Fruit fly (Drosophila melanogaster): ENCODE results near the gene Lkr.

Gene Lkr

dm6 chr3L:5511959-5512358 is 17.2 kb downstream of the Lkr start (continued):
- peak; percentile 35 for TF ChIP-seq Dp (GFP tag; optimal IDR thresholded peaks at IDR 0.05)
- peak; percentile 90 for TF ChIP-seq NC2β (GFP tag; optimal IDR thresholded peaks at IDR 0.05)
- TF ChIP-seq zfh2 (GFP tag; optimal IDR thresholded peaks at IDR 0.05): peak; percentile 76
- no peak for TF ChIP-seq Scr (GFP tag; IDR thresholded peaks at IDR 0.05; ENCODE audit: partially characterized antibody)
- peak; percentile 5 for TF ChIP-seq CG15073 (GFP tag; optimal IDR thresholded peaks at IDR 0.05)
- TF ChIP-seq prd (optimal IDR thresholded peaks at IDR 0.05): no peak
- peak; percentile 64 for TF ChIP-seq prd (GFP tag; IDR thresholded peaks at IDR 0.05)
- no peak for TF ChIP-seq CG6791 (GFP tag; IDR thresholded peaks at IDR 0.05; ENCODE audit: partially characterized antibody)
- TF ChIP-seq Atf-2 (GFP tag; optimal IDR thresholded peaks at IDR 0.05): peak; percentile 68
- TF ChIP-seq CG6854 (GFP tag; optimal IDR thresholded peaks at IDR 0.05): peak; percentile 88
- TF ChIP-seq nom (GFP tag; optimal IDR thresholded peaks at IDR 0.05): no peak
- TF ChIP-seq CG11456 (GFP tag; IDR thresholded peaks at IDR 0.05): peak; percentile 91
- TF ChIP-seq Blimp-1 (GFP tag; optimal IDR thresholded peaks at IDR 0.05): peak; percentile 100
- TF ChIP-seq CG10321 (GFP tag; IDR thresholded peaks at IDR 0.05): peak; percentile 58
- peak; percentile 86 for TF ChIP-seq CG11247 (GFP tag; IDR thresholded peaks at IDR 0.05)
- TF ChIP-seq Stat92E (GFP tag; optimal IDR thresholded peaks at IDR 0.05): no peak
- peak; percentile 81 for TF ChIP-seq trh (GFP tag; optimal IDR thresholded peaks at IDR 0.05)
- TF ChIP-seq corto (GFP tag; optimal IDR thresholded peaks at IDR 0.05): no peak
- peak; percentile 93 for TF ChIP-seq sr (GFP tag; IDR thresholded peaks at IDR 0.05)
- no peak for TF ChIP-seq cad (GFP tag; optimal IDR thresholded peaks at IDR 0.05)
- peak; percentile 75 for TF ChIP-seq Jarid2 (GFP tag; optimal IDR thresholded peaks at IDR 0.05)
- TF ChIP-seq Rfx (GFP tag; IDR thresholded peaks at IDR 0.05): peak; percentile 93
- peak; percentile 91 for TF ChIP-seq CG12659 (GFP tag; optimal IDR thresholded peaks at IDR 0.05)
- TF ChIP-seq CG10267 (tag; optimal IDR thresholded peaks at IDR 0.05): peak; percentile 64
- peak; percentile 63 for TF ChIP-seq lbe (GFP tag; optimal IDR thresholded peaks at IDR 0.05)
- TF ChIP-seq CG34422 (GFP tag; IDR thresholded peaks at IDR 0.05): peak; percentile 75; the same call in 1 of the 3 replicates
- TF ChIP-seq CG12391 (tag; optimal IDR thresholded peaks at IDR 0.05): peak; percentile 85
- peak; percentile 88 for TF ChIP-seq Lhr (GFP tag; optimal IDR thresholded peaks at IDR 0.05)
- TF ChIP-seq Awh (GFP tag; IDR thresholded peaks at IDR 0.05): peak; percentile 69
- peak; percentile 81 for TF ChIP-seq ap (GFP tag; IDR thresholded peaks at IDR 0.05)
- TF ChIP-seq hkb (optimal IDR thresholded peaks at IDR 0.05): peak; percentile 57
- peak; percentile 89 for TF ChIP-seq hkb (GFP tag; IDR thresholded peaks at IDR 0.05)
- TF ChIP-seq TFAM (GFP tag; optimal IDR thresholded peaks at IDR 0.05): peak; percentile 75
- TF ChIP-seq NK7.1 (GFP tag; optimal IDR thresholded peaks at IDR 0.05): peak; percentile 81
- peak; percentile 18 for TF ChIP-seq gfzf (GFP tag; optimal IDR thresholded peaks at IDR 0.05)
- TF ChIP-seq CG18476 (GFP tag; optimal IDR thresholded peaks at IDR 0.05): peak; percentile 50
- TF ChIP-seq bsh (GFP tag; optimal IDR thresholded peaks at IDR 0.05): peak in 1 of 2 experiments; percentile 88
- TF ChIP-seq sima (GFP tag; optimal IDR thresholded peaks at IDR 0.05): peak; percentile 72
- peak; percentile 76 for TF ChIP-seq az2 (GFP tag; optimal IDR thresholded peaks at IDR 0.05)
- TF ChIP-seq CG12219 (GFP tag; optimal IDR thresholded peaks at IDR 0.05): peak; percentile 77
- peak; percentile 79 for TF ChIP-seq CoRest (tag; optimal IDR thresholded peaks at IDR 0.05)
- peak; percentile 97 for TF ChIP-seq NfI (GFP tag; optimal IDR thresholded peaks at IDR 0.05)
- TF ChIP-seq Ssrp (tag; optimal IDR thresholded peaks at IDR 0.05): no peak
- peak; percentile 75 for TF ChIP-seq CG9932 (GFP tag; IDR thresholded peaks at IDR 0.05)
- TF ChIP-seq sna (GFP tag; IDR thresholded peaks at IDR 0.05; ENCODE audit: partially characterized antibody): no peak; the same call in 1 of the 2 replicates
- TF ChIP-seq seq (GFP tag; IDR thresholded peaks at IDR 0.05): peak; percentile 43; the same call in 1 of the 2 replicates
- peak; percentile 89 for TF ChIP-seq CHES-1-like (GFP tag; optimal IDR thresholded peaks at IDR 0.05)
- peak; percentile 69 for TF ChIP-seq Nf-YB (GFP tag; optimal IDR thresholded peaks at IDR 0.05)
- TF ChIP-seq en (GFP tag; optimal IDR thresholded peaks at IDR 0.05): peak; percentile 82
- TF ChIP-seq CG13296 (GFP tag; optimal IDR thresholded peaks at IDR 0.05): peak; percentile 85

Measured in whole organism, embryonic.